Worm (Caenorhabditis elegans) whole organism, late embryonic: ENCODE data around the gene C06B8.7.

Experiments
- C08G9.2 ChIP-seq: sonication (generic microtip); optimal IDR thresholded peaks from 2 replicates; lab custom pipeline; 2016; ENCODE audit warnings: mild to moderate bottlenecking, missing genetic modification characterization, moderate library complexity, missing compliant biosample characterization
- C38D4.7 ChIP-seq: fragments of 200-800 bp; sonication (Bioruptor generic); optimal IDR thresholded peaks from 2 replicates; lab custom pipeline; 2018; ENCODE audit warnings: mild to moderate bottlenecking, missing genetic modification characterization, moderate library complexity, missing compliant biosample characterization
- F13H6.1 ChIP-seq: sonication (generic microtip); optimal IDR thresholded peaks from 2 replicates; lab custom pipeline; 2016; ENCODE audit warnings: missing genetic modification characterization, missing compliant biosample characterization
- K02D7.2 ChIP-seq: sonication (generic microtip); optimal IDR thresholded peaks from 2 replicates; lab custom pipeline; 2017; ENCODE audit warnings: mild to moderate bottlenecking, missing genetic modification characterization, missing compliant biosample characterization
- K09A11.1 ChIP-seq: sonication (generic microtip); optimal IDR thresholded peaks from 2 replicates; lab custom pipeline; 2017; ENCODE audit warnings: antibody characterized with exemption, mild to moderate bottlenecking, missing genetic modification characterization, missing compliant biosample characterization; ENCODE audit not compliant: insufficient read depth
- ahr-1 ChIP-seq: sonication (generic microtip); optimal IDR thresholded peaks from 2 replicates; lab custom pipeline; 2016; ENCODE audit warnings: missing genetic modification characterization, missing compliant biosample characterization
- ama-1 ChIP-seq: fragments of 150-350 bp; optimal IDR thresholded peaks from 2 replicates; lab custom pipeline; 2014
- ceh-19 ChIP-seq: fragments of 200-800 bp; sonication (Bioruptor generic); optimal IDR thresholded peaks from 2 replicates; lab custom pipeline; 2018; ENCODE audit warnings: mild to moderate bottlenecking, missing genetic modification characterization, missing compliant biosample characterization
- ceh-2 ChIP-seq: sonication (generic microtip); optimal IDR thresholded peaks from 2 replicates; lab custom pipeline; 2016; ENCODE audit warnings: missing genotype, missing genetic modification characterization, missing compliant biosample characterization
- ceh-22 ChIP-seq: sonication (generic microtip); optimal IDR thresholded peaks from 2 replicates; lab custom pipeline; 2017; ENCODE audit warnings: missing biosample characterization, missing genetic modification characterization
- ceh-24 ChIP-seq: sonication (generic microtip); optimal IDR thresholded peaks from 2 replicates; lab custom pipeline; 2016; ENCODE audit warnings: mild to moderate bottlenecking, missing genetic modification characterization, missing compliant biosample characterization
- ceh-31 ChIP-seq: sonication (generic microtip); optimal IDR thresholded peaks from 2 replicates; lab custom pipeline; 2016; ENCODE audit warnings: missing genetic modification characterization, missing compliant biosample characterization
- ceh-34 ChIP-seq: sonication (generic microtip); optimal IDR thresholded peaks from 2 replicates; lab custom pipeline; 2016; ENCODE audit warnings: mild to moderate bottlenecking, missing genetic modification characterization, missing compliant biosample characterization
- ceh-48 ChIP-seq: sonication (generic microtip); optimal IDR thresholded peaks from 2 replicates; lab custom pipeline; 2016; ENCODE audit warnings: missing genetic modification characterization, inconsistent platforms, missing compliant biosample characterization
- ceh-6 ChIP-seq: fragments of 200-800 bp; sonication (Bioruptor generic); optimal IDR thresholded peaks from 2 replicates; lab custom pipeline; 2018; ENCODE audit warnings: mild to moderate bottlenecking, missing genetic modification characterization, missing compliant biosample characterization
- ceh-9 ChIP-seq: sonication (generic microtip); optimal IDR thresholded peaks from 2 replicates; lab custom pipeline; 2016; ENCODE audit warnings: mild to moderate bottlenecking, missing genetic modification characterization, inconsistent platforms, missing compliant biosample characterization
- che-1 ChIP-seq: sonication (generic microtip); optimal IDR thresholded peaks from 2 replicates; lab custom pipeline; 2016; ENCODE audit warnings: mild to moderate bottlenecking, missing genetic modification characterization, missing compliant biosample characterization
- dmd-4 ChIP-seq: sonication (generic microtip); optimal IDR thresholded peaks from 2 replicates; lab custom pipeline; 2016; ENCODE audit warnings: borderline replicate concordance, missing genetic modification characterization, missing compliant biosample characterization
- dve-1 ChIP-seq: sonication (generic microtip); optimal IDR thresholded peaks from 2 replicates; lab custom pipeline; 2017; ENCODE audit warnings: antibody characterized with exemption, mild to moderate bottlenecking, missing genetic modification characterization, missing compliant biosample characterization
- elt-2 ChIP-seq: sonication (generic microtip); optimal IDR thresholded peaks from 2 replicates; lab custom pipeline; 2016; ENCODE audit warnings: missing genetic modification reagents, missing genetic modification characterization, missing compliant biosample characterization
- elt-4 ChIP-seq: sonication (generic microtip); optimal IDR thresholded peaks from 2 replicates; lab custom pipeline; 2016; ENCODE audit warnings: missing genetic modification characterization, missing compliant biosample characterization
- ets-4 ChIP-seq: sonication (generic microtip); optimal IDR thresholded peaks from 2 replicates; lab custom pipeline; 2016; ENCODE audit warnings: missing genetic modification characterization, missing compliant biosample characterization
- eyg-1 ChIP-seq: sonication (generic microtip); optimal IDR thresholded peaks from 2 replicates; lab custom pipeline; 2016; ENCODE audit warnings: missing genotype, missing genetic modification characterization, missing compliant biosample characterization
- gmeb-2 ChIP-seq: sonication (generic microtip); optimal IDR thresholded peaks from 2 replicates; lab custom pipeline; 2016; ENCODE audit warnings: missing genetic modification characterization, inconsistent platforms, missing compliant biosample characterization
- hlh-13 ChIP-seq: fragments of 200-800 bp; sonication (Bioruptor generic); optimal IDR thresholded peaks from 2 replicates; lab custom pipeline; 2018; ENCODE audit warnings: mild to moderate bottlenecking, missing genetic modification characterization, missing compliant biosample characterization
- hlh-30 ChIP-seq: sonication (generic microtip); optimal IDR thresholded peaks from 2 replicates; lab custom pipeline; 2017; ENCODE audit warnings: antibody characterized with exemption, missing genetic modification characterization, missing compliant biosample characterization; ENCODE audit not compliant: insufficient read depth
- hlh-6 ChIP-seq: sonication (generic microtip); optimal IDR thresholded peaks from 2 replicates; lab custom pipeline; 2016; ENCODE audit warnings: missing genotype, missing genetic modification characterization, missing compliant biosample characterization
- lim-6 ChIP-seq: sonication (generic microtip); optimal IDR thresholded peaks from 2 replicates; lab custom pipeline; 2016; ENCODE audit warnings: missing genetic modification characterization, missing compliant biosample characterization
- lin-11 ChIP-seq: fragments of 200-800 bp; sonication (Bioruptor generic); optimal IDR thresholded peaks from 2 replicates; lab custom pipeline; 2018; ENCODE audit warnings: mild to moderate bottlenecking, missing genetic modification characterization, missing compliant biosample characterization
- mec-3 ChIP-seq: sonication (generic microtip); optimal IDR thresholded peaks from 2 replicates; lab custom pipeline; 2016; ENCODE audit warnings: borderline replicate concordance, missing genetic modification characterization, missing compliant biosample characterization
- nfya-1 ChIP-seq: sonication (generic microtip); optimal IDR thresholded peaks from 2 replicates; lab custom pipeline; 2017; ENCODE audit warnings: missing genetic modification characterization, mild to moderate bottlenecking, missing compliant biosample characterization, antibody characterized with exemption, moderate library complexity
- npax-4 ChIP-seq: sonication (generic microtip); optimal IDR thresholded peaks from 2 replicates; lab custom pipeline; 2016; ENCODE audit warnings: missing genetic modification characterization, missing compliant biosample characterization
- odd-2 ChIP-seq: sonication (generic microtip); optimal IDR thresholded peaks from 2 replicates; lab custom pipeline; 2017; ENCODE audit warnings: antibody characterized with exemption, mild to moderate bottlenecking, missing genetic modification characterization, missing compliant biosample characterization
- pag-3 ChIP-seq: sonication (generic microtip); optimal IDR thresholded peaks from 2 replicates; lab custom pipeline; 2016; ENCODE audit warnings: missing compliant biosample characterization, missing genetic modification characterization, borderline replicate concordance
- pat-9 ChIP-seq: fragments of 200-800 bp; sonication (Bioruptor generic); optimal IDR thresholded peaks from 2 replicates; lab custom pipeline; 2018; ENCODE audit warnings: mild to moderate bottlenecking, missing genetic modification characterization, moderate library complexity, missing compliant biosample characterization
- pax-1 ChIP-seq: fragments of 150-350 bp; optimal IDR thresholded peaks from 2 replicates; lab custom pipeline; 2014; ENCODE audit warnings: missing biosample characterization, missing genetic modification characterization
- pqm-1 ChIP-seq: sonication (generic microtip); optimal IDR thresholded peaks from 2 replicates; lab custom pipeline; 2016; ENCODE audit warnings: missing genetic modification characterization, missing compliant biosample characterization
- pros-1 ChIP-seq: fragments of 150-350 bp; optimal IDR thresholded peaks from 2 replicates; lab custom pipeline; 2014; ENCODE audit warnings: missing biosample characterization, missing genetic modification reagents, missing genetic modification characterization
- ref-2 ChIP-seq: sonication (generic microtip); optimal IDR thresholded peaks from 2 replicates; lab custom pipeline; 2016; ENCODE audit warnings: missing genetic modification characterization, missing compliant biosample characterization
- rnt-1 ChIP-seq: sonication (generic microtip); optimal IDR thresholded peaks from 2 replicates; lab custom pipeline; 2016; ENCODE audit warnings: missing genetic modification characterization, missing compliant biosample characterization
- sdc-2 ChIP-seq: sonication (generic microtip); optimal IDR thresholded peaks from 2 replicates; lab custom pipeline; 2016; ENCODE audit warnings: missing genotype, missing genetic modification characterization, missing compliant biosample characterization
- sox-4 ChIP-seq: sonication (generic microtip); optimal IDR thresholded peaks from 2 replicates; lab custom pipeline; 2017; ENCODE audit warnings: mild to moderate bottlenecking, missing genetic modification characterization, inconsistent platforms, missing compliant biosample characterization
- syd-9 ChIP-seq: sonication (generic microtip); optimal IDR thresholded peaks from 2 replicates; lab custom pipeline; 2016; ENCODE audit warnings: mild to moderate bottlenecking, missing genetic modification characterization, moderate library complexity, missing compliant biosample characterization
- tbx-2 ChIP-seq: sonication (generic microtip); optimal IDR thresholded peaks from 2 replicates; lab custom pipeline; 2016; ENCODE audit warnings: missing genetic modification characterization, missing compliant biosample characterization
- unc-42 ChIP-seq: sonication (generic microtip); optimal IDR thresholded peaks from 2 replicates; lab custom pipeline; 2016; ENCODE audit warnings: missing genotype, missing genetic modification characterization, missing compliant biosample characterization
- unc-55 ChIP-seq: sonication (generic microtip); optimal IDR thresholded peaks from 2 replicates; lab custom pipeline; 2017; ENCODE audit warnings: missing biosample characterization, missing genetic modification reagents, missing genetic modification characterization
- unc-86 ChIP-seq: sonication (generic microtip); optimal IDR thresholded peaks from 2 replicates; lab custom pipeline; 2016; ENCODE audit warnings: missing genetic modification characterization, missing compliant biosample characterization
- ztf-16 ChIP-seq: sonication (generic microtip); optimal IDR thresholded peaks from 2 replicates; lab custom pipeline; 2017; ENCODE audit warnings: missing genetic modification characterization, missing compliant biosample characterization

The C06B8.7 gene

DNA sequence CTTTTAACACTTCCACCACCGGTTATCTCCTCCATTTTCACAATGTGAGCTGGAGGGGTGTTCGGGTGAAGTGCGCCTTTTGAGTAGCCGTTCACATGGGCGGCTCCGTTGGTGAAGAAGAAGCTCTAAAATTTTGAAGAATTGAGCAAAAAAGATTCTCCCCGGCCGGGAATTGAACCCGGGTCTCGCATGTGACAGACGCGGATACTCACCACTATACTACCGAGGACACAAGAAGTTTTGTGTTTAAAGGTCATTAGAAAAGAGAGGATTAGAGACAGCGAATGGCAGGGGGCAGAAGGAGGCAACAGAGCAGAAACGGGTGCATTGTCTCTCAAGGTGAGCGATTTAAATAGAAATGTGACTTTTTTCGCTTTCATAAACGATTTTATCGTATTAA, 53.1 kb downstream of the C06B8.7 start (continued):
- TF ChIP-seq ceh-48 (tag; lab: Kevin White, UChicago) (peak; percentile 68), dve-1 (peak; percentile 47), ceh-6 (GFP tag; lab: Kevin White, UChicago) (peak; percentile 78), odd-2 (tag; lab: Kevin White, UChicago) (peak; percentile 33), hlh-30 (tag; lab: Kevin White, UChicago) (peak; percentile 89), ama-1 (lab: Kevin White, UChicago) (no peak), pag-3 (tag; lab: Kevin White, UChicago) (peak; percentile 17), elt-2 (peak; percentile 74), pat-9 (tag; lab: Kevin White, UChicago) (peak; percentile 75), hlh-6 (peak; percentile 91), unc-55 (no peak), ceh-2 (tag; lab: Kevin White, UChicago) (peak; percentile 79), tbx-2 (peak; percentile 73), npax-4 (tag; lab: Kevin White, UChicago) (peak; percentile 68), unc-86 (tag; lab: Kevin White, UChicago) (peak; percentile 73), gmeb-2 (tag; lab: Kevin White, UChicago) (peak; percentile 83), ceh-24 (tag; lab: Kevin White, UChicago) (peak; percentile 28), pax-1 (tag; lab: Kevin White, UChicago) (no peak), ceh-19 (GFP tag; lab: Kevin White, UChicago) (peak; percentile 84), pqm-1 (tag; lab: Kevin White, UChicago) (peak; percentile 36), hlh-13 (GFP tag; lab: Kevin White, UChicago) (peak; percentile 76), ahr-1 (peak; percentile 14), K02D7.2 (tag; lab: Kevin White, UChicago) (peak; percentile 61), che-1 (tag; lab: Kevin White, UChicago) (peak; percentile 80), pros-1 (tag; lab: Kevin White, UChicago) (no peak), ceh-34 (tag; lab: Kevin White, UChicago) (peak; percentile 76), ref-2 (tag; lab: Kevin White, UChicago) (peak; percentile 81), K09A11.1 (tag; lab: Kevin White, UChicago) (peak; percentile 49), dmd-4 (tag; lab: Kevin White, UChicago) (peak; percentile 74), lim-6 (no peak), elt-4 (tag; lab: Kevin White, UChicago) (no peak), unc-42 (peak; percentile 43), eyg-1 (tag; lab: Kevin White, UChicago) (peak; percentile 71), C08G9.2 (tag; lab: Kevin White, UChicago) (peak; percentile 79), lin-11 (tag; lab: Kevin White, UChicago) (peak; percentile 78), C38D4.7 (GFP tag; lab: Kevin White, UChicago) (peak; percentile 81), sox-4 (tag; lab: Kevin White, UChicago) (peak; percentile 75), ceh-31 (peak; percentile 71), ceh-22 (tag; lab: Kevin White, UChicago) (no peak), ceh-9 (peak; percentile 12), ets-4 (peak; percentile 9), nfya-1 (tag; lab: Kevin White, UChicago) (peak; percentile 58), ztf-16 (tag; lab: Kevin White, UChicago) (peak; percentile 79), sdc-2 (tag; lab: Kevin White, UChicago) (peak; percentile 79), syd-9 (tag; lab: Kevin White, UChicago) (peak; percentile 75), rnt-1 (tag; lab: Kevin White, UChicago) (peak; percentile 79), F13H6.1 (tag; lab: Kevin White, UChicago) (peak; percentile 74), mec-3 (tag; lab: Kevin White, UChicago) (peak; percentile 33)
- TF ChIP-seq, all 69 proteins: peak for 60
